Worm (Caenorhabditis elegans) whole organism, L1 larva: Measurements from ENCODE around the gene cgh-1.

Experiments used
- ceh-90 ChIP-seq: sonication (generic microtip); optimal IDR thresholded peaks from 2 replicates; lab custom pipeline; 2016; ENCODE audit warnings: missing genetic modification characterization, missing compliant biosample characterization
- efl-3 ChIP-seq: fragments of 200-800 bp; sonication (Bioruptor generic); optimal IDR thresholded peaks from 2 replicates; lab custom pipeline; 2018; ENCODE audit warnings: mild to moderate bottlenecking, missing genetic modification characterization, missing compliant biosample characterization
- elt-2 ChIP-seq: sonication (generic microtip); optimal IDR thresholded peaks from 2 replicates; lab custom pipeline; 2016; ENCODE audit warnings: missing genetic modification characterization, mild to moderate bottlenecking, inconsistent platforms, missing compliant biosample characterization, missing genetic modification reagents
- lin-39 ChIP-seq: fragments of 150-350 bp; optimal IDR thresholded peaks from 2 replicates; lab custom pipeline; 2014; ENCODE audit warnings: missing biosample characterization, missing genetic modification reagents, missing genetic modification characterization
- nhr-12 ChIP-seq: sonication (generic microtip); optimal IDR thresholded peaks from 2 replicates; lab custom pipeline; 2017; ENCODE audit warnings: missing biosample characterization, missing genetic modification characterization
- nhr-76 ChIP-seq: sonication (generic microtip); optimal IDR thresholded peaks from 2 replicates; lab custom pipeline; 2017; ENCODE audit warnings: missing biosample characterization, missing genetic modification characterization
- nhr-90 ChIP-seq: sonication (generic microtip); optimal IDR thresholded peaks from 2 replicates; lab custom pipeline; 2016; ENCODE audit warnings: mild to moderate bottlenecking, missing genetic modification characterization, missing compliant biosample characterization; ENCODE audit not compliant: poor library complexity
- sptf-1 ChIP-seq: fragments of 150-350 bp; optimal IDR thresholded peaks from 2 replicates; lab custom pipeline; 2014; ENCODE audit warnings: missing biosample characterization, missing genetic modification characterization

DNA sequence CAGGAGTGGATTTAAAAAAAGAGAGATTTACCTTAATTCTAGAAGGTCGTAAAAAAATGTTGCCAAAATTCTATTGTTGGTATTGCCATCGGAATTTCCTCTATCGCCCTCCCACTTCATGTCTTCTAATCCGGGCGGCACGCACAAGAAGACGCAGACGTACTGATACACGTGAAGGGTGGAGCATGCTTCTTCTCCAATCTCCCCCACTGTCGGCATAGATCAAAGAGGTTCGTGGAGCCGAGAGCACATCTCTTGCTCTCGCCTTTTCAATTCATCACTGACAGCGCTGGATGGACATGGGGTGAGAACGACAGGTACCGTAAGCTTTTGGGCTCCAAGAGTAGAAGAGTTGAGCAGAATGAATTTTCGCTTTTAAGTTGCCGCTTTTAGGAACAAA is 38.9 kb upstream of the cgh-1 start, which contains the start of gene lin-39:
- TF ChIP-seq sptf-1 (tag; lab: Kevin White, UChicago) (no peak), nhr-76 (tag; lab: Kevin White, UChicago) (no peak), lin-39 (no peak), elt-2 (tag; lab: Kevin White, UChicago) (no peak), nhr-90 (tag; lab: Kevin White, UChicago) (no peak), nhr-12 (tag; lab: Kevin White, UChicago) (no peak), efl-3 (no peak), ceh-90 (no peak)
